Worm (Caenorhabditis elegans): ENCODE results near the gene srbc-45.
A peak's percentile ranks its signal among the peaks of the same experiment; 100 is the strongest.

Gene srbc-45

DNA sequence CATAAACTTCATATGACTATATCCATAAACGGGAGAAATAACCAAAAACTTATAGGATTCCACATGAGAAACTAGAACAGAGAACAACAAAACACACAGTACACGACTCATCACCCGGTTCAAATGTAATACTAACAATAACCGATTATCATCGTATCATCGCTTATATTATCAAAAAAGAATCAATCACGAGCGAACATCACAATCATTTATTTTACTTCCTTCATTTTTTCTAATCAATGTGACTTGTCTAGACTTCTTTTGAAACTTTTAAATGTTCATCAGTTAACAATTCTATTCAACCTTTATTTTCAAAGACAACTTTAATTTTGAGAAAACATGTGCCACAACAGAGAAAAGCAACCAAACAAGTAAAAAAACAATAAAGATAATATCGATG is 8.2 kb upstream of the srbc-45 start, which contains the start of gene ugt-4:
Gene ugt-4, minus strand, starts transcription at position 141 of the 400 bp plus-strand sequence.
- TF ChIP-seq gei-8 (GFP tag; optimal IDR thresholded peaks at IDR 0.05), result no peak
- TF ChIP-seq pqm-1 (tag; optimal IDR thresholded peaks at IDR 0.05), result peak; percentile 49
- no peak for TF ChIP-seq nhr-6 (tag; optimal IDR thresholded peaks at IDR 0.05)
- peak; percentile 61; the same call in 1 of the 2 replicates for TF ChIP-seq dmd-6 (GFP tag; IDR thresholded peaks at IDR 0.05)
- no peak for TF ChIP-seq lin-15B (tag; optimal IDR thresholded peaks at IDR 0.05)
- no peak for TF ChIP-seq nhr-41 (GFP tag; IDR thresholded peaks at IDR 0.05)
- TF ChIP-seq mxl-3 (GFP tag; optimal IDR thresholded peaks at IDR 0.05), result no peak
- TF ChIP-seq nhr-77 (tag; optimal IDR thresholded peaks at IDR 0.05), result peak; percentile 53
- 0 out of 2 replicates have a peak, but pooled peaks have one; percentile 6 for TF ChIP-seq php-3 (GFP tag; IDR thresholded peaks at IDR 0.05)
- TF ChIP-seq ctbp-1 (GFP tag; IDR thresholded peaks at IDR 0.05), result no peak
- no peak for TF ChIP-seq Y105C5A.15 (GFP tag; IDR thresholded peaks at IDR 0.05)
- peak; percentile 75 for TF ChIP-seq nhr-28 (tag; optimal IDR thresholded peaks at IDR 0.05)
- no peak for TF ChIP-seq spr-3 (GFP tag; optimal IDR thresholded peaks at IDR 0.05)
- no peak for TF ChIP-seq daf-16 (GFP tag; optimal IDR thresholded peaks at IDR 0.05)
- peak; percentile 35 for TF ChIP-seq daf-16 (tag; optimal IDR thresholded peaks at IDR 0.05)
- peak; percentile 65 for TF ChIP-seq hlh-30 (tag; optimal IDR thresholded peaks at IDR 0.05; ENCODE audit: insufficient read depth)
- TF ChIP-seq fkh-10 (GFP tag; optimal IDR thresholded peaks at IDR 0.05), result no peak
- TF ChIP-seq unc-62 (GFP tag; optimal IDR thresholded peaks at IDR 0.05 in 1 of 2), result peak in 1 of 2 experiments; percentile 80
- TF ChIP-seq unc-62 (tag; optimal IDR thresholded peaks at IDR 0.05), result no peak
- TF ChIP-seq ztf-7 (tag; optimal IDR thresholded peaks at IDR 0.05), result no peak
- TF ChIP-seq dmd-8 (GFP tag; IDR thresholded peaks at IDR 0.05), result no peak
- no peak for TF ChIP-seq mdt-29 (GFP tag; IDR thresholded peaks at IDR 0.05)
- TF ChIP-seq T20F7.1 (GFP tag; optimal IDR thresholded peaks at IDR 0.05), result peak; percentile 52
- no peak for TF ChIP-seq aha-1 (tag)
- TF ChIP-seq nhr-25 (tag; optimal IDR thresholded peaks at IDR 0.05; ENCODE audit: borderline replicate concordance, insufficient read depth), result no peak
- no peak for TF ChIP-seq lsy-2 (tag; optimal IDR thresholded peaks at IDR 0.05)
- TF ChIP-seq nhr-102 (tag; optimal IDR thresholded peaks at IDR 0.05), result no peak
- TF ChIP-seq daf-8 (GFP tag; IDR thresholded peaks at IDR 0.05), result no peak
- TF ChIP-seq ceh-82 (tag; optimal IDR thresholded peaks at IDR 0.05), result no peak
- TF ChIP-seq madf-9 (GFP tag; conservative IDR thresholded peaks at IDR 0.05), result no peak
- no peak for TF ChIP-seq hif-1 (tag; optimal IDR thresholded peaks at IDR 0.05)
- TF ChIP-seq hlh-11 (tag; optimal IDR thresholded peaks at IDR 0.05), result peak; percentile 65
- no peak for TF ChIP-seq lin-38 (GFP tag; IDR thresholded peaks at IDR 0.05)
- TF ChIP-seq lin-39 (tag; optimal IDR thresholded peaks at IDR 0.05), result no peak
- TF ChIP-seq dve-1 (tag; optimal IDR thresholded peaks at IDR 0.05; ENCODE audit: insufficient read depth), result peak; percentile 67
- TF ChIP-seq egl-43 (GFP tag; IDR thresholded peaks at IDR 0.05), result no peak
- no peak for TF ChIP-seq ceh-28 (tag; optimal IDR thresholded peaks at IDR 0.05)
- TF ChIP-seq dpl-1 (GFP tag; optimal IDR thresholded peaks at IDR 0.05), result no peak
- no peak for TF ChIP-seq D1046.2 (GFP tag; IDR thresholded peaks at IDR 0.05)

DNA sequence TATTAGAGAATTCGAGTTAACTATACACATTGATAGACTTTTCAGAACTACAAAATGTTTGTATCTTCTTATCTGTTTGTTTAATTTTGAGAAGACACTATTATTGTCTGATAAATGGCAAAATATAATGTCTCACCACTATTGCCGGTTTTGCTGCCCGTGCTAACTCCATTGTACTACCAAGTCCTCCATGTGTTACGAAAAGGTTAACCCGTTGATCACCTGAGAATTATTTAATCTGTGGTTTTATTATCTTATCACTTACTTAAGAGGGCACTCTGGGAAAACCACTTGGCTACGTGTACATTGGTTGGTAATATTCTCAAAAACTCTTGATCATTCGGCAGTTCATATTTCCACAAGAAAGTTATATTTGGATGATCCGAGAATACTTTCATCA is 7.4 kb upstream of the srbc-45 start:
- TF ChIP-seq ceh-28 (tag; optimal IDR thresholded peaks at IDR 0.05) (no peak), nhr-28 (tag; optimal IDR thresholded peaks at IDR 0.05) (peak; percentile 29), hlh-11 (tag; optimal IDR thresholded peaks at IDR 0.05) (peak; percentile 34), dve-1 (tag; optimal IDR thresholded peaks at IDR 0.05; ENCODE audit: insufficient read depth) (peak; percentile 38)

DNA sequence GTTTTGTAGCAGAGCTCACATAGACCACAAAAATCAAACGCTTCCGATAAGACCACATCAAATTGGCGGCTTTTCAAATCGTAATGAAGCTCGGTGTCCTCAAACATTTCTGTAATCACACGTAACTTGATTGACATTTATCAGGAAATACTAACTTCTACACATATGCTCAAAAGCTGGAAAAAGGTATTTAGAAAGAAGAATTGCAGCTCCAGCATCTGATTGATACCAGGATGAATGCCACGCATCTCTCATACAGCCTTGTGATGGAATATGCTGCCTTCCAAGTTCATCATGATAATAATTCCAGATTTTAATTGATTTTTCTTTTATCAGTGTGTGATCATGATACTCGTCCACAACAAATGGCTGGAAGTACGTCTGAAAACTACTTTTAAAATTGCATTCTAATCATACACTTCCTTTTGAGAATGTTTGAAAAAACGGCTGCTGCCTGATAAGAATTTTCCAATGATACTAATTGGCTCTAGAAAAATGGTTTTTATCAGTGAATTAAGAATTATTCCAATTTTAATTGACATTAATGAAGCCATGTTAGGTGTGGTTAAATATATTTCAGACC is 6.4 kb upstream of the srbc-45 start:
- no peak for TF ChIP-seq madf-5 (GFP tag; IDR thresholded peaks at IDR 0.05)
- peak; percentile 21 for TF ChIP-seq dve-1 (tag; optimal IDR thresholded peaks at IDR 0.05; ENCODE audit: insufficient read depth)
- TF ChIP-seq tra-1 (GFP tag; IDR thresholded peaks at IDR 0.05), result 0 out of 2 replicates have a peak, but pooled peaks have one; percentile 36
- TF ChIP-seq nhr-102 (tag; optimal IDR thresholded peaks at IDR 0.05), result no peak
- TF ChIP-seq pqm-1 (tag; optimal IDR thresholded peaks at IDR 0.05), result peak; percentile 52
- no peak for TF ChIP-seq set-16 (GFP tag; IDR thresholded peaks at IDR 0.05)
- TF ChIP-seq dmd-9 (GFP tag; IDR thresholded peaks at IDR 0.05), result no peak
- no peak for TF ChIP-seq rbr-2 (tag; optimal IDR thresholded peaks at IDR 0.05)
- no peak for TF ChIP-seq mxl-3 (GFP tag; optimal IDR thresholded peaks at IDR 0.05)
- no peak for TF ChIP-seq hlh-11 (tag; optimal IDR thresholded peaks at IDR 0.05)
- peak; percentile 81 for TF ChIP-seq dmd-6 (GFP tag; IDR thresholded peaks at IDR 0.05)
- TF ChIP-seq D1046.2 (GFP tag; IDR thresholded peaks at IDR 0.05), result no peak
- no peak for TF ChIP-seq pha-4 (GFP tag; IDR thresholded peaks at IDR 0.05)
- TF ChIP-seq pha-4 (tag; optimal IDR thresholded peaks at IDR 0.05), result no peak
- TF ChIP-seq ztf-11 (tag; optimal IDR thresholded peaks at IDR 0.05), result no peak
- no peak for TF ChIP-seq spr-3 (GFP tag; optimal IDR thresholded peaks at IDR 0.05)
- peak; percentile 53 for TF ChIP-seq nhr-48 (tag; optimal IDR thresholded peaks at IDR 0.05)
- no peak for TF ChIP-seq daf-8 (GFP tag; IDR thresholded peaks at IDR 0.05)
- TF ChIP-seq Y105C5A.15 (GFP tag; IDR thresholded peaks at IDR 0.05), result no peak
